Fruit fly (Drosophila melanogaster): ENCODE measurements around the gene Drak.

The Drak gene

dm6 chrX:11499454-11499853 is 6.5 kb downstream of the Drak start (continued):
- TF ChIP-seq Ssrp (tag; optimal IDR thresholded peaks at IDR 0.05) (peak; percentile 34), gce (GFP tag; IDR thresholded peaks at IDR 0.05) (0 out of 3 replicates have a peak, but pooled peaks have one; percentile 49), CG1529 (GFP tag; optimal IDR thresholded peaks at IDR 0.05) (peak; percentile 35), CG4617 (GFP tag; optimal IDR thresholded peaks at IDR 0.05; ENCODE audit: borderline replicate concordance) (peak; percentile 10), CG9609 (GFP tag; optimal IDR thresholded peaks at IDR 0.05) (peak; percentile 27), CG10366 (GFP tag; IDR thresholded peaks at IDR 0.05) (peak; percentile 33; the same call in 1 of the 2 replicates), Xrp1 (GFP tag; IDR thresholded peaks at IDR 0.05) (peak; percentile 63; the same call in 1 of the 2 replicates), her (GFP tag; optimal IDR thresholded peaks at IDR 0.05) (peak; percentile 18), CG17359 (tag; optimal IDR thresholded peaks at IDR 0.05) (peak; percentile 56), ci (GFP tag; IDR thresholded peaks at IDR 0.05) (peak; percentile 80), fd96Cb (tag; optimal IDR thresholded peaks at IDR 0.05) (peak; percentile 52), CG12942 (GFP tag; optimal IDR thresholded peaks at IDR 0.05) (peak; percentile 3), gsb-n (tag; optimal IDR thresholded peaks at IDR 0.05) (peak; percentile 26), onecut (GFP tag; IDR thresholded peaks at IDR 0.05) (0 out of 2 replicates have a peak, but pooled peaks have one; percentile 22), CG5245 (GFP tag; optimal IDR thresholded peaks at IDR 0.05) (peak; percentile 27), Sry-δ (GFP tag; optimal IDR thresholded peaks at IDR 0.05) (peak; percentile 11), CG1647 (GFP tag; optimal IDR thresholded peaks at IDR 0.05) (peak; percentile 35), dm (GFP tag; optimal IDR thresholded peaks at IDR 0.05) (no peak), lbe (GFP tag; optimal IDR thresholded peaks at IDR 0.05) (peak; percentile 39), CG6854 (GFP tag; optimal IDR thresholded peaks at IDR 0.05) (no peak), CG12391 (tag; optimal IDR thresholded peaks at IDR 0.05) (peak; percentile 29), CG7357 (GFP tag; IDR thresholded peaks at IDR 0.05) (0 out of 3 replicates have a peak, but pooled peaks have one; percentile 21), CG1024 (GFP tag; IDR thresholded peaks at IDR 0.05) (no peak; the same call in 1 of the 2 replicates), CG12071 (GFP tag; optimal IDR thresholded peaks at IDR 0.05) (peak; percentile 33), ind (GFP tag; optimal IDR thresholded peaks at IDR 0.05) (peak; percentile 53), ara (GFP tag; IDR thresholded peaks at IDR 0.05) (peak; percentile 56; the same call in 1 of the 2 replicates), CG14014 (GFP tag; IDR thresholded peaks at IDR 0.05) (0 out of 2 replicates have a peak, but pooled peaks have one; percentile 18), Trl (optimal IDR thresholded peaks at IDR 0.05) (no peak), Trl (GFP tag; optimal IDR thresholded peaks at IDR 0.05) (peak; percentile 53), CG17385 (GFP tag; optimal IDR thresholded peaks at IDR 0.05) (peak; percentile 29), hkb (optimal IDR thresholded peaks at IDR 0.05) (no peak), hkb (GFP tag; IDR thresholded peaks at IDR 0.05) (peak; percentile 51; the same call in 1 of the 2 replicates), CG17802 (tag; optimal IDR thresholded peaks at IDR 0.05) (peak; percentile 23), nom (GFP tag; optimal IDR thresholded peaks at IDR 0.05) (peak; percentile 30), CG12219 (GFP tag; optimal IDR thresholded peaks at IDR 0.05) (peak; percentile 43), CG4328 (GFP tag; optimal IDR thresholded peaks at IDR 0.05) (no peak), wor (GFP tag; IDR thresholded peaks at IDR 0.05) (0 out of 2 replicates have a peak, but pooled peaks have one; percentile 27), CG1602 (GFP tag; optimal IDR thresholded peaks at IDR 0.05) (peak; percentile 29), eve (GFP tag; optimal IDR thresholded peaks at IDR 0.05) (peak in 1 of 2 experiments; percentile 72), CG2120 (GFP tag; optimal IDR thresholded peaks at IDR 0.05) (peak; percentile 14), lmd (GFP tag; IDR thresholded peaks at IDR 0.05) (peak; percentile 51), sens (GFP tag) (peak; percentile 79), CG12769 (tag; optimal IDR thresholded peaks at IDR 0.05) (peak; percentile 42), D19A (tag; optimal IDR thresholded peaks at IDR 0.05) (peak; percentile 22), ken (GFP tag; IDR thresholded peaks at IDR 0.05) (0 out of 3 replicates have a peak, but pooled peaks have one; percentile 60), NC2α (GFP tag; optimal IDR thresholded peaks at IDR 0.05) (no peak), row (GFP tag; IDR thresholded peaks at IDR 0.05) (peak; percentile 59), Blimp-1 (GFP tag; optimal IDR thresholded peaks at IDR 0.05) (peak; percentile 47), CG10321 (GFP tag; IDR thresholded peaks at IDR 0.05) (no peak), CG8359 (GFP tag; optimal IDR thresholded peaks at IDR 0.05; ENCODE audit: borderline replicate concordance) (peak; percentile 16), CG9876 (GFP tag; optimal IDR thresholded peaks at IDR 0.05) (no peak)

All from whole organism, embryonic.